Worm (Caenorhabditis elegans) whole organism, L2 larva: ENCODE results near the gene str-28.

Source experiments
- F13H6.1 ChIP-seq: sonication (generic microtip); optimal IDR thresholded peaks from 2 replicates; lab custom pipeline; 2016; ENCODE audit warnings: missing genetic modification characterization, missing compliant biosample characterization
- R02D3.7 ChIP-seq: fragments of 150-350 bp; optimal IDR thresholded peaks from 2 replicates; lab custom pipeline; 2014; ENCODE audit warnings: missing biosample characterization, missing genetic modification characterization
- ZK546.5 ChIP-seq: sonication (generic microtip); optimal IDR thresholded peaks from 2 replicates; lab custom pipeline; 2017; ENCODE audit warnings: missing biosample characterization, missing genetic modification characterization
- aly-2 ChIP-seq: fragments of 150-350 bp; optimal IDR thresholded peaks from 2 replicates; lab custom pipeline; 2014; ENCODE audit warnings: missing biosample characterization, missing genetic modification characterization
- egl-27 ChIP-seq: sonication (generic microtip); optimal IDR thresholded peaks from 3 replicates; lab custom pipeline; 2017; ENCODE audit warnings: missing biosample characterization, missing genetic modification reagents, missing genetic modification characterization
- elt-1 ChIP-seq: fragments of 150-350 bp; optimal IDR thresholded peaks from 2 replicates; lab custom pipeline; 2014; ENCODE audit warnings: missing biosample characterization, missing genetic modification characterization
- lin-39 ChIP-seq: fragments of 150-350 bp; optimal IDR thresholded peaks from 2 replicates; lab custom pipeline; 2014; ENCODE audit warnings: missing biosample characterization, missing genetic modification reagents, missing genetic modification characterization
- nhr-11 ChIP-seq: fragments of 150-350 bp; optimal IDR thresholded peaks from 2 replicates; lab custom pipeline; 2014; ENCODE audit warnings: missing biosample characterization, missing genetic modification characterization
- nhr-12 ChIP-seq: fragments of 150-350 bp; optimal IDR thresholded peaks from 2 replicates; lab custom pipeline; 2014; ENCODE audit warnings: missing biosample characterization, missing genetic modification characterization
- nhr-237 ChIP-seq: fragments of 150-350 bp; optimal IDR thresholded peaks from 2 replicates; lab custom pipeline; 2014; ENCODE audit warnings: missing biosample characterization, missing genetic modification characterization
- snpc-4 ChIP-seq: fragments of 150-350 bp; optimal IDR thresholded peaks from 2 replicates; lab custom pipeline; 2014; ENCODE audit warnings: missing biosample characterization, missing genetic modification characterization
- unc-62 ChIP-seq: fragments of 150-350 bp; optimal IDR thresholded peaks from 2 replicates; lab custom pipeline; 2014; ENCODE audit warnings: missing biosample characterization, missing genetic modification reagents, missing genetic modification characterization
- zag-1 ChIP-seq: fragments of 150-350 bp; optimal IDR thresholded peaks from 2 replicates; lab custom pipeline; 2014; ENCODE audit warnings: missing biosample characterization, missing genetic modification characterization
- ztf-4 ChIP-seq: fragments of 150-350 bp; optimal IDR thresholded peaks from 2 replicates; lab custom pipeline; 2014; ENCODE audit warnings: missing biosample characterization, missing genetic modification characterization

ce11 chrV:7428880-7429279 lies 43.8 kb downstream of the str-28 start, which contains the start of gene srw-69:
- TF ChIP-seq F13H6.1 (tag; lab: Kevin White, UChicago) (no peak), R02D3.7 (tag; lab: Kevin White, UChicago) (no peak), unc-62 (GFP tag; lab: Kevin White, UChicago) (no peak), elt-1 (no peak), egl-27 (tag; lab: Kevin White, UChicago) (no peak), nhr-11 (no peak), lin-39 (no peak), nhr-12 (tag; lab: Kevin White, UChicago) (no peak), zag-1 (tag; lab: Kevin White, UChicago) (no peak), ZK546.5 (no peak), nhr-237 (tag; lab: Kevin White, UChicago) (no peak), aly-2 (tag; lab: Kevin White, UChicago) (no peak), snpc-4 (tag; lab: Kevin White, UChicago) (no peak), ztf-4 (tag; lab: Kevin White, UChicago) (no peak)
